Worm (Caenorhabditis elegans) whole organism, late embryonic: Measurements from ENCODE around the gene Y40C5A.4.

Experiments used
- C08G9.2 ChIP-seq: sonication (generic microtip); optimal IDR thresholded peaks from 2 replicates; lab custom pipeline; 2016; ENCODE audit warnings: mild to moderate bottlenecking, missing genetic modification characterization, moderate library complexity, missing compliant biosample characterization
- F13H6.1 ChIP-seq: sonication (generic microtip); optimal IDR thresholded peaks from 2 replicates; lab custom pipeline; 2016; ENCODE audit warnings: missing genetic modification characterization, missing compliant biosample characterization
- K09A11.1 ChIP-seq: sonication (generic microtip); optimal IDR thresholded peaks from 2 replicates; lab custom pipeline; 2017; ENCODE audit warnings: antibody characterized with exemption, mild to moderate bottlenecking, missing genetic modification characterization, missing compliant biosample characterization; ENCODE audit not compliant: insufficient read depth
- T23F11.4 ChIP-seq: fragments of 200-800 bp; sonication (Bioruptor generic); optimal IDR thresholded peaks from 2 replicates; lab custom pipeline; 2018; ENCODE audit warnings: mild to moderate bottlenecking, missing genetic modification characterization, missing compliant biosample characterization
- ahr-1 ChIP-seq: sonication (generic microtip); optimal IDR thresholded peaks from 2 replicates; lab custom pipeline; 2016; ENCODE audit warnings: missing genetic modification characterization, missing compliant biosample characterization
- ceh-14 ChIP-seq: sonication (generic microtip); optimal IDR thresholded peaks from 2 replicates; lab custom pipeline; 2016; ENCODE audit warnings: missing genotype, missing genetic modification characterization, missing compliant biosample characterization
- ceh-18 ChIP-seq: sonication (generic microtip); optimal IDR thresholded peaks from 2 replicates; lab custom pipeline; 2016; ENCODE audit warnings: missing genetic modification characterization, missing compliant biosample characterization
- ceh-19 ChIP-seq: fragments of 200-800 bp; sonication (Bioruptor generic); optimal IDR thresholded peaks from 2 replicates; lab custom pipeline; 2018; ENCODE audit warnings: mild to moderate bottlenecking, missing genetic modification characterization, missing compliant biosample characterization
- ceh-2 ChIP-seq: sonication (generic microtip); optimal IDR thresholded peaks from 2 replicates; lab custom pipeline; 2016; ENCODE audit warnings: missing genotype, missing genetic modification characterization, missing compliant biosample characterization
- ceh-22 ChIP-seq: sonication (generic microtip); optimal IDR thresholded peaks from 2 replicates; lab custom pipeline; 2017; ENCODE audit warnings: missing biosample characterization, missing genetic modification characterization
- ceh-34 ChIP-seq: sonication (generic microtip); optimal IDR thresholded peaks from 2 replicates; lab custom pipeline; 2016; ENCODE audit warnings: mild to moderate bottlenecking, missing genetic modification characterization, missing compliant biosample characterization
- ceh-45 ChIP-seq: fragments of 200-800 bp; sonication (Bioruptor generic); IDR thresholded peaks from 2 replicates; pipeline ENCODE4 v1.3.6; 2022; ENCODE audit warnings: missing genetic modification reagents, missing genetic modification characterization, missing compliant biosample characterization
- ceh-48 ChIP-seq: sonication (generic microtip); optimal IDR thresholded peaks from 2 replicates; lab custom pipeline; 2016; ENCODE audit warnings: missing genetic modification characterization, inconsistent platforms, missing compliant biosample characterization
- ceh-9 ChIP-seq: sonication (generic microtip); optimal IDR thresholded peaks from 2 replicates; lab custom pipeline; 2016; ENCODE audit warnings: mild to moderate bottlenecking, missing genetic modification characterization, inconsistent platforms, missing compliant biosample characterization
- che-1 ChIP-seq: sonication (generic microtip); optimal IDR thresholded peaks from 2 replicates; lab custom pipeline; 2016; ENCODE audit warnings: mild to moderate bottlenecking, missing genetic modification characterization, missing compliant biosample characterization
- dmd-4 ChIP-seq: sonication (generic microtip); optimal IDR thresholded peaks from 2 replicates; lab custom pipeline; 2016; ENCODE audit warnings: borderline replicate concordance, missing genetic modification characterization, missing compliant biosample characterization
- elt-2 ChIP-seq: sonication (generic microtip); optimal IDR thresholded peaks from 2 replicates; lab custom pipeline; 2016; ENCODE audit warnings: missing genetic modification reagents, missing genetic modification characterization, missing compliant biosample characterization
- elt-4 ChIP-seq: sonication (generic microtip); optimal IDR thresholded peaks from 2 replicates; lab custom pipeline; 2016; ENCODE audit warnings: missing genetic modification characterization, missing compliant biosample characterization
- ets-4 ChIP-seq: sonication (generic microtip); optimal IDR thresholded peaks from 2 replicates; lab custom pipeline; 2016; ENCODE audit warnings: missing genetic modification characterization, missing compliant biosample characterization
- eyg-1 ChIP-seq: sonication (generic microtip); optimal IDR thresholded peaks from 2 replicates; lab custom pipeline; 2016; ENCODE audit warnings: missing genotype, missing genetic modification characterization, missing compliant biosample characterization
- fax-1 ChIP-seq: sonication (generic microtip); optimal IDR thresholded peaks from 2 replicates; lab custom pipeline; 2016; ENCODE audit warnings: missing genotype, missing genetic modification characterization, missing compliant biosample characterization
- fkh-6 ChIP-seq: sonication (generic microtip); optimal IDR thresholded peaks from 2 replicates; lab custom pipeline; 2016; ENCODE audit warnings: missing genetic modification characterization, missing compliant biosample characterization
- gmeb-2 ChIP-seq: sonication (generic microtip); optimal IDR thresholded peaks from 2 replicates; lab custom pipeline; 2016; ENCODE audit warnings: missing genetic modification characterization, inconsistent platforms, missing compliant biosample characterization
- hlh-13 ChIP-seq: fragments of 200-800 bp; sonication (Bioruptor generic); optimal IDR thresholded peaks from 2 replicates; lab custom pipeline; 2018; ENCODE audit warnings: mild to moderate bottlenecking, missing genetic modification characterization, missing compliant biosample characterization
- hlh-15 ChIP-seq: sonication (generic microtip); optimal IDR thresholded peaks from 2 replicates; lab custom pipeline; 2016; ENCODE audit warnings: missing genetic modification characterization, missing compliant biosample characterization
- hlh-30 ChIP-seq: sonication (generic microtip); optimal IDR thresholded peaks from 2 replicates; lab custom pipeline; 2017; ENCODE audit warnings: antibody characterized with exemption, missing genetic modification characterization, missing compliant biosample characterization; ENCODE audit not compliant: insufficient read depth
- hlh-6 ChIP-seq: sonication (generic microtip); optimal IDR thresholded peaks from 2 replicates; lab custom pipeline; 2016; ENCODE audit warnings: missing genotype, missing genetic modification characterization, missing compliant biosample characterization
- hlh-8 ChIP-seq: sonication (generic microtip); optimal IDR thresholded peaks from 2 replicates; lab custom pipeline; 2016; ENCODE audit warnings: missing genotype, missing genetic modification characterization, missing compliant biosample characterization
- lim-6 ChIP-seq: sonication (generic microtip); optimal IDR thresholded peaks from 2 replicates; lab custom pipeline; 2016; ENCODE audit warnings: missing genetic modification characterization, missing compliant biosample characterization
- lin-11 ChIP-seq: fragments of 200-800 bp; sonication (Bioruptor generic); optimal IDR thresholded peaks from 2 replicates; lab custom pipeline; 2018; ENCODE audit warnings: mild to moderate bottlenecking, missing genetic modification characterization, missing compliant biosample characterization
- madf-2 ChIP-seq: sonication (generic microtip); optimal IDR thresholded peaks from 2 replicates; lab custom pipeline; 2017; ENCODE audit warnings: missing genetic modification characterization, missing compliant biosample characterization
- mec-3 ChIP-seq: sonication (generic microtip); optimal IDR thresholded peaks from 2 replicates; lab custom pipeline; 2016; ENCODE audit warnings: borderline replicate concordance, missing genetic modification characterization, missing compliant biosample characterization
- nfya-1 ChIP-seq: sonication (generic microtip); optimal IDR thresholded peaks from 2 replicates; lab custom pipeline; 2017; ENCODE audit warnings: missing genetic modification characterization, mild to moderate bottlenecking, missing compliant biosample characterization, antibody characterized with exemption, moderate library complexity
- nhr-11 ChIP-seq: fragments of 150-350 bp; optimal IDR thresholded peaks from 2 replicates; lab custom pipeline; 2014; ENCODE audit warnings: missing biosample characterization, missing genetic modification characterization
- nhr-232 ChIP-seq: sonication (generic microtip); optimal IDR thresholded peaks from 2 replicates; lab custom pipeline; 2016; ENCODE audit warnings: missing genetic modification characterization, missing compliant biosample characterization
- pat-9 ChIP-seq: fragments of 200-800 bp; sonication (Bioruptor generic); optimal IDR thresholded peaks from 2 replicates; lab custom pipeline; 2018; ENCODE audit warnings: mild to moderate bottlenecking, missing genetic modification characterization, moderate library complexity, missing compliant biosample characterization
- pha-2 ChIP-seq: sonication (generic microtip); optimal IDR thresholded peaks from 2 replicates; lab custom pipeline; 2017; ENCODE audit warnings: mild to moderate bottlenecking, missing genetic modification characterization, missing compliant biosample characterization
- pqm-1 ChIP-seq: sonication (generic microtip); optimal IDR thresholded peaks from 2 replicates; lab custom pipeline; 2016; ENCODE audit warnings: missing genetic modification characterization, missing compliant biosample characterization
- pros-1 ChIP-seq: fragments of 150-350 bp; optimal IDR thresholded peaks from 2 replicates; lab custom pipeline; 2014; ENCODE audit warnings: missing biosample characterization, missing genetic modification reagents, missing genetic modification characterization
- rnt-1 ChIP-seq: sonication (generic microtip); optimal IDR thresholded peaks from 2 replicates; lab custom pipeline; 2016; ENCODE audit warnings: missing genetic modification characterization, missing compliant biosample characterization
- sdc-2 ChIP-seq: sonication (generic microtip); optimal IDR thresholded peaks from 2 replicates; lab custom pipeline; 2016; ENCODE audit warnings: missing genotype, missing genetic modification characterization, missing compliant biosample characterization
- sox-4 ChIP-seq: sonication (generic microtip); optimal IDR thresholded peaks from 2 replicates; lab custom pipeline; 2017; ENCODE audit warnings: mild to moderate bottlenecking, missing genetic modification characterization, inconsistent platforms, missing compliant biosample characterization
- syd-9 ChIP-seq: sonication (generic microtip); optimal IDR thresholded peaks from 2 replicates; lab custom pipeline; 2016; ENCODE audit warnings: mild to moderate bottlenecking, missing genetic modification characterization, moderate library complexity, missing compliant biosample characterization
- tbx-2 ChIP-seq: sonication (generic microtip); optimal IDR thresholded peaks from 2 replicates; lab custom pipeline; 2016; ENCODE audit warnings: missing genetic modification characterization, missing compliant biosample characterization
- ttx-3 ChIP-seq: sonication (generic microtip); optimal IDR thresholded peaks from 2 replicates; lab custom pipeline; 2016; ENCODE audit warnings: missing genetic modification reagents, missing genetic modification characterization, missing compliant biosample characterization
- unc-3 ChIP-seq, 2 experiments: fragments of 200-800 bp in 1 of 2; sonication (Bioruptor generic) in 1 of 2; sonication (generic microtip) in 1 of 2; conservative IDR thresholded peaks in 1 of 2; optimal IDR thresholded peaks in 1 of 2; 2 replicates each; pipeline versions ENCODE4 v1.3.6 to Lab custom; 2016 to 2022; ENCODE audit warnings: missing compliant biosample characterization in 2 of 2, missing genetic modification characterization in 2 of 2, missing genetic modification reagents in 1 of 2
- unc-55 ChIP-seq: sonication (generic microtip); optimal IDR thresholded peaks from 2 replicates; lab custom pipeline; 2017; ENCODE audit warnings: missing biosample characterization, missing genetic modification reagents, missing genetic modification characterization

Y40C5A.4 gene

DNA sequence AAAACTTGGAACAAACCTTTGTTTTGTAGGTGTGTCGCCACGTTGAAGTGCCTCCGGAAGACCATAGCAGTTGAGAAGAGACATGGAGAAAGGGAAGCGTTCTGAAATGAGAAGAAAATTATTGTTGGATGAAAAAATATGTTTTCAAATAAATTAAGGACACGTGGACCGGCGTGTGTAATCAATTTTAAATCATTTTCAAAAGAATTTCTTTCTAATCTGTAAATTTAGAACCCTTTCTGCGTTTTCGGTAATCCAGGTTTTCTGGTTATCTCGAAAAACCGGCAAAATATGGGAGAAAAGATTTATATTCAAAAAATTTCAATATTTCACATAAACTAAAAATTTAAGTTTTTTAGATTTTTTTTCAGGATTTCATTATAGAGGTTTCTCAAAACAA lies 23.9 kb upstream of the Y40C5A.4 start, which contains the start of gene mob-3:
mob-3 (minus strand) TSS at position 101 of the 400 bp plus-strand sequence.
- TF ChIP-seq pha-2 (tag; lab: Kevin White, UChicago) (no peak), unc-3 (GFP tag; conservative IDR thresholded peaks at IDR 0.05; lab: Robert Waterston, UW) (no peak), unc-3 (tag; optimal IDR thresholded peaks at IDR 0.05; lab: Kevin White, UChicago) (no peak), nhr-11 (tag; lab: Kevin White, UChicago) (no peak), dmd-4 (tag; lab: Kevin White, UChicago) (no peak), tbx-2 (tag; lab: Kevin White, UChicago) (no peak), hlh-8 (tag; lab: Kevin White, UChicago) (no peak), hlh-15 (tag; lab: Kevin White, UChicago) (no peak), pat-9 (tag; lab: Kevin White, UChicago) (no peak), gmeb-2 (tag; lab: Kevin White, UChicago) (no peak), eyg-1 (tag; lab: Kevin White, UChicago) (no peak), ets-4 (tag; lab: Kevin White, UChicago) (no peak), elt-4 (no peak), fkh-6 (no peak), T23F11.4 (GFP tag; lab: Kevin White, UChicago) (no peak), ceh-9 (no peak), nhr-232 (tag; lab: Kevin White, UChicago) (no peak), syd-9 (no peak), ceh-48 (tag; lab: Kevin White, UChicago) (no peak), nfya-1 (tag; lab: Kevin White, UChicago) (no peak)

- TF ChIP-seq ceh-2 (tag; lab: Kevin White, UChicago): no peak
- TF ChIP-seq lim-6 (tag; lab: Kevin White, UChicago): no peak
- no peak for TF ChIP-seq hlh-8 (tag; lab: Kevin White, UChicago)
- TF ChIP-seq eyg-1 (tag; lab: Kevin White, UChicago): no peak
- peak; percentile 29 for TF ChIP-seq syd-9
- TF ChIP-seq hlh-13 (GFP tag; lab: Kevin White, UChicago): no peak
- TF ChIP-seq ets-4 (tag; lab: Kevin White, UChicago): no peak
- no peak for TF ChIP-seq madf-2 (tag; lab: Kevin White, UChicago)
- TF ChIP-seq pha-2 (tag; lab: Kevin White, UChicago): no peak
- TF ChIP-seq ceh-34 (tag; lab: Kevin White, UChicago): peak; percentile 54
- TF ChIP-seq ceh-45 (GFP tag; lab: Robert Waterston, UW): no peak
- no peak for TF ChIP-seq elt-2 (tag; lab: Kevin White, UChicago)
- TF ChIP-seq pqm-1: no peak
- no peak for TF ChIP-seq elt-4
- TF ChIP-seq rnt-1 (tag; lab: Kevin White, UChicago): peak; percentile 74
- TF ChIP-seq fax-1 (tag; lab: Kevin White, UChicago): peak; percentile 13
- peak; percentile 71 for TF ChIP-seq ceh-14 (tag; lab: Kevin White, UChicago)
- no peak for TF ChIP-seq lin-11 (tag; lab: Kevin White, UChicago)
- no peak for TF ChIP-seq ceh-22 (tag; lab: Kevin White, UChicago)
- TF ChIP-seq sox-4 (tag; lab: Kevin White, UChicago): no peak
- peak; percentile 78 for TF ChIP-seq ceh-18 (tag; lab: Kevin White, UChicago)
- no peak for TF ChIP-seq F13H6.1
- peak; percentile 32 for TF ChIP-seq dmd-4 (tag; lab: Kevin White, UChicago)
- TF ChIP-seq unc-55: peak; percentile 89
- no peak for TF ChIP-seq ceh-9
- no peak for TF ChIP-seq hlh-6 (tag; lab: Kevin White, UChicago)
- peak; percentile 54 for TF ChIP-seq nfya-1 (tag; lab: Kevin White, UChicago)
- TF ChIP-seq che-1 (tag; lab: Kevin White, UChicago): no peak
- no peak for TF ChIP-seq mec-3
- no peak for TF ChIP-seq ttx-3 (tag; lab: Kevin White, UChicago)
- no peak for TF ChIP-seq pros-1 (tag; lab: Kevin White, UChicago)
- no peak for TF ChIP-seq K09A11.1 (tag; lab: Kevin White, UChicago)
- peak; percentile 25 for TF ChIP-seq sdc-2 (tag; lab: Kevin White, UChicago)
- TF ChIP-seq hlh-15 (tag; lab: Kevin White, UChicago): no peak
- peak; percentile 76 for TF ChIP-seq tbx-2 (tag; lab: Kevin White, UChicago)
- peak; percentile 27 for TF ChIP-seq fkh-6
- TF ChIP-seq hlh-30 (tag; lab: Kevin White, UChicago): peak; percentile 53
- TF ChIP-seq C08G9.2 (tag; lab: Kevin White, UChicago): no peak
- no peak for TF ChIP-seq ahr-1 (tag; lab: Kevin White, UChicago)
- no peak for TF ChIP-seq ceh-19 (GFP tag; lab: Kevin White, UChicago)
Measured at ce11 chrIV:7386835-7387551, 22.1 kb upstream of the Y40C5A.4 start.
